Worm (Caenorhabditis elegans): Measurements from ENCODE around the gene C25H3.3.

Gene C25H3.3

ce11 chrII:5688959-5689358 is 5.0 kb upstream of the C25H3.3 start, which contains the start of gene C25H3.11:
TSS of gene C25H3.11 (minus strand) at chrII:5689040.
- no peak for TF ChIP-seq nhr-76 (tag; optimal IDR thresholded peaks at IDR 0.05)
- TF ChIP-seq sem-2 (GFP tag; optimal IDR thresholded peaks at IDR 0.05), result no peak
- no peak for TF ChIP-seq mls-2 (tag; optimal IDR thresholded peaks at IDR 0.05)
- peak; percentile 12 for TF ChIP-seq nhr-2 (tag; optimal IDR thresholded peaks at IDR 0.05)
- peak; percentile 6 for TF ChIP-seq mep-1 (tag; optimal IDR thresholded peaks at IDR 0.05)
- peak; percentile 8 for TF ChIP-seq M03D4.4 (tag; optimal IDR thresholded peaks at IDR 0.05)
- TF ChIP-seq tbx-8 (GFP tag; optimal IDR thresholded peaks at IDR 0.05), result no peak

- TF ChIP-seq nhr-2 (tag; optimal IDR thresholded peaks at IDR 0.05) (no peak), nhr-12 (tag; optimal IDR thresholded peaks at IDR 0.05) (no peak), ham-2 (GFP tag; optimal IDR thresholded peaks at IDR 0.05) (no peak), lsy-2 (tag; optimal IDR thresholded peaks at IDR 0.05) (peak; percentile 2), mep-1 (tag; optimal IDR thresholded peaks at IDR 0.05) (peak; percentile 37)
These were observed 2.7 kb upstream of the C25H3.3 start, which contains the start of the genes ndub-5 and eif-2D for ce11 chrII:5691216-5691771. TSS of gene ndub-5 (minus strand) at chrII:5691353. TSS of gene eif-2D (plus strand) at chrII:5691721.

ce11 chrII:5694798-5695197 is 805 bp downstream of the C25H3.3 start, which contains the start of gene C25H3.14:
TSS of gene C25H3.14 (plus strand) at chrII:5695098.
- no peak for TF ChIP-seq elt-3 (tag; optimal IDR thresholded peaks at IDR 0.05)
- no peak for TF ChIP-seq tbx-8 (GFP tag; optimal IDR thresholded peaks at IDR 0.05)
- TF ChIP-seq unc-120 (tag; optimal IDR thresholded peaks at IDR 0.05; ENCODE audit: poor library complexity, severe bottlenecking), result no peak

ce11 chrII:5696218-5696617 is 2.2 kb downstream of the C25H3.3 start:
- no peak for TF ChIP-seq elt-1 (tag; optimal IDR thresholded peaks at IDR 0.05; ENCODE audit: borderline replicate concordance, insufficient read depth)
- TF ChIP-seq elt-3 (tag; optimal IDR thresholded peaks at IDR 0.05), result no peak
- no peak for TF ChIP-seq ceh-39 (tag; optimal IDR thresholded peaks at IDR 0.05)
- TF ChIP-seq nhr-2 (tag; optimal IDR thresholded peaks at IDR 0.05), result no peak
- no peak for TF ChIP-seq mep-1 (tag; optimal IDR thresholded peaks at IDR 0.05)
- TF ChIP-seq lin-13 (tag; optimal IDR thresholded peaks at IDR 0.05), result no peak
- TF ChIP-seq ham-2 (GFP tag; optimal IDR thresholded peaks at IDR 0.05), result no peak
- TF ChIP-seq lsy-2 (tag; optimal IDR thresholded peaks at IDR 0.05), result no peak
- TF ChIP-seq nhr-237 (tag; optimal IDR thresholded peaks at IDR 0.05), result no peak
- TF ChIP-seq zip-8 (tag; optimal IDR thresholded peaks at IDR 0.05), result no peak
- no peak for TF ChIP-seq cnd-1 (tag; optimal IDR thresholded peaks at IDR 0.05)
- no peak for TF ChIP-seq mab-5 (tag; optimal IDR thresholded peaks at IDR 0.05)
- TF ChIP-seq unc-39 (tag; optimal IDR thresholded peaks at IDR 0.05), result no peak
- TF ChIP-seq sptf-1 (tag; optimal IDR thresholded peaks at IDR 0.05), result no peak
- no peak for TF ChIP-seq blmp-1 (tag; optimal IDR thresholded peaks at IDR 0.05)

ce11 chrII:5697338-5697737 is 3.3 kb downstream of the C25H3.3 start:
- no peak for TF ChIP-seq pha-4 (tag; optimal IDR thresholded peaks at IDR 0.05)
- TF ChIP-seq nhr-237 (tag; optimal IDR thresholded peaks at IDR 0.05), result no peak
- no peak for TF ChIP-seq lin-13 (tag; optimal IDR thresholded peaks at IDR 0.05)
- no peak for TF ChIP-seq blmp-1 (tag; optimal IDR thresholded peaks at IDR 0.05)
- TF ChIP-seq bed-3 (GFP tag; optimal IDR thresholded peaks at IDR 0.05), result no peak
- no peak for TF ChIP-seq drap-1 (GFP tag; optimal IDR thresholded peaks at IDR 0.05)
- no peak for TF ChIP-seq elt-1 (tag; optimal IDR thresholded peaks at IDR 0.05; ENCODE audit: borderline replicate concordance, insufficient read depth)
- TF ChIP-seq mep-1 (tag; optimal IDR thresholded peaks at IDR 0.05), result no peak
- no peak for TF ChIP-seq lsy-2 (tag; optimal IDR thresholded peaks at IDR 0.05)
- TF ChIP-seq M03D4.4 (tag; optimal IDR thresholded peaks at IDR 0.05), result no peak
- TF ChIP-seq sem-2 (GFP tag; optimal IDR thresholded peaks at IDR 0.05), result no peak
- no peak for TF ChIP-seq tbx-8 (GFP tag; optimal IDR thresholded peaks at IDR 0.05)
- no peak for TF ChIP-seq cnd-1 (tag; optimal IDR thresholded peaks at IDR 0.05)
- no peak for TF ChIP-seq ceh-83 (GFP tag; optimal IDR thresholded peaks at IDR 0.05)
- TF ChIP-seq flh-1 (GFP tag; optimal IDR thresholded peaks at IDR 0.05), result no peak
- TF ChIP-seq ham-2 (GFP tag; optimal IDR thresholded peaks at IDR 0.05), result no peak
- TF ChIP-seq nhr-12 (tag; optimal IDR thresholded peaks at IDR 0.05), result no peak
- TF ChIP-seq hlh-1 (tag; optimal IDR thresholded peaks at IDR 0.05), result no peak
- TF ChIP-seq sptf-1 (tag; optimal IDR thresholded peaks at IDR 0.05), result no peak
- TF ChIP-seq ceh-43 (GFP tag; optimal IDR thresholded peaks at IDR 0.05), result no peak
